Fruit fly (Drosophila melanogaster) whole organism, embryonic: ENCODE data around the gene CG6693.

Experiments used
- Antp ChIP-seq: fragments of 200-800 bp; sonication (Bioruptor generic); optimal IDR thresholded peaks from 3 replicates; lab custom pipeline; 2016; ENCODE audit warnings: missing biosample characterization, missing genetic modification characterization
- Atf6 ChIP-seq: fragments of 200-800 bp; sonication (Bioruptor generic); IDR thresholded peaks from 2 replicates; pipeline ENCODE4 v1.3.6; 2022; ENCODE audit warnings: missing biosample characterization, missing genetic modification characterization
- CG10462 ChIP-seq: fragments of 200-800 bp; sonication (Bioruptor generic); optimal IDR thresholded peaks from 2 replicates; lab custom pipeline; 2016; ENCODE audit warnings: missing biosample characterization, missing genetic modification characterization
- CG10654 ChIP-seq: fragments of 200-800 bp; sonication (Bioruptor generic); optimal IDR thresholded peaks from 2 replicates; lab custom pipeline; 2016; ENCODE audit warnings: missing biosample characterization, missing genetic modification characterization
- CG10959 ChIP-seq: fragments of 200-800 bp; sonication (Bioruptor generic); IDR thresholded peaks from 2 replicates; pipeline ENCODE4 v1.3.6; 2022; ENCODE audit warnings: missing biosample characterization, missing genetic modification characterization
- CG11398 ChIP-seq: fragments of 200-800 bp; sonication (Bioruptor generic); optimal IDR thresholded peaks from 2 replicates; lab custom pipeline; 2016; ENCODE audit warnings: missing biosample characterization, missing genetic modification characterization
- CG12071 ChIP-seq: fragments of 200-800 bp; sonication (Bioruptor generic); optimal IDR thresholded peaks from 3 replicates; lab custom pipeline; 2018; ENCODE audit warnings: missing biosample characterization, mild to moderate bottlenecking, missing genetic modification characterization
- CG13123 ChIP-seq: fragments of 200-800 bp; sonication (Bioruptor generic); optimal IDR thresholded peaks from 2 replicates; lab custom pipeline; 2016; ENCODE audit warnings: missing biosample characterization, missing genetic modification characterization
- CG14441 ChIP-seq: fragments of 200-800 bp; sonication (Bioruptor generic); IDR thresholded peaks from 2 replicates; pipeline ENCODE4 v1.3.6; 2022; ENCODE audit warnings: missing biosample characterization, missing genetic modification characterization
- CG16863 ChIP-seq: fragments of 200-800 bp; sonication (Bioruptor generic); optimal IDR thresholded peaks from 3 replicates; lab custom pipeline; 2016; ENCODE audit warnings: missing biosample characterization, missing genetic modification characterization
- CG17186 ChIP-seq: fragments of 200-800 bp; sonication (Bioruptor generic); optimal IDR thresholded peaks from 3 replicates; lab custom pipeline; 2017; ENCODE audit warnings: missing biosample characterization, missing genetic modification reagents, missing genetic modification characterization
- CG1792 ChIP-seq: fragments of 200-800 bp; sonication (Bioruptor generic); optimal IDR thresholded peaks from 2 replicates; lab custom pipeline; 2016; ENCODE audit warnings: missing biosample characterization, missing genetic modification characterization
- CG2712 ChIP-seq: fragments of 200-800 bp; optimal IDR thresholded peaks from 3 replicates; lab custom pipeline; 2019; ENCODE audit warnings: missing biosample characterization, mild to moderate bottlenecking, missing genetic modification characterization, moderate library complexity
- CG2889 ChIP-seq: fragments of 200-800 bp; sonication (Bioruptor generic); IDR thresholded peaks from 3 replicates; pipeline ENCODE4 v1.3.6; 2022; ENCODE audit warnings: missing biosample characterization, missing genetic modification characterization
- CG3163 ChIP-seq: fragments of 200-800 bp; sonication (Bioruptor generic); optimal IDR thresholded peaks from 3 replicates; lab custom pipeline; 2016; ENCODE audit warnings: missing biosample characterization, missing genetic modification characterization
- CG33213 ChIP-seq: fragments of 200-800 bp; sonication (Bioruptor generic); optimal IDR thresholded peaks from 3 replicates; lab custom pipeline; 2016; ENCODE audit warnings: missing biosample characterization, missing genetic modification characterization
- CG34376 ChIP-seq: fragments of 200-800 bp; sonication (Bioruptor generic); optimal IDR thresholded peaks from 2 replicates; lab custom pipeline; 2018; ENCODE audit warnings: missing biosample characterization, mild to moderate bottlenecking, missing genetic modification characterization
- CG4707 ChIP-seq: fragments of 200-800 bp; sonication (Bioruptor generic); optimal IDR thresholded peaks from 2 replicates; lab custom pipeline; 2018; ENCODE audit warnings: missing biosample characterization, mild to moderate bottlenecking, missing genetic modification characterization, moderate library complexity
- CG6854 ChIP-seq: fragments of 200-800 bp; sonication (Bioruptor generic); optimal IDR thresholded peaks from 3 replicates; lab custom pipeline; 2017; ENCODE audit warnings: missing biosample characterization, mild to moderate bottlenecking, missing genetic modification characterization
- CG7271 ChIP-seq: fragments of 200-800 bp; sonication (Bioruptor generic); optimal IDR thresholded peaks from 2 replicates; lab custom pipeline; 2018; ENCODE audit warnings: missing biosample characterization, mild to moderate bottlenecking, missing genetic modification characterization, moderate library complexity
- CG9215 ChIP-seq: fragments of 200-800 bp; sonication (Bioruptor generic); IDR thresholded peaks from 2 replicates; pipeline ENCODE4 v1.3.6; 2022; ENCODE audit warnings: missing biosample characterization, missing genetic modification characterization
- CHES-1-like ChIP-seq: fragments of 200-800 bp; sonication (Bioruptor generic); optimal IDR thresholded peaks from 2 replicates; lab custom pipeline; 2016; ENCODE audit warnings: missing biosample characterization, missing genetic modification characterization
- CoRest ChIP-seq: fragments of 200-800 bp; sonication (Bioruptor generic); optimal IDR thresholded peaks from 3 replicates; lab custom pipeline; 2018; ENCODE audit warnings: missing biosample characterization, mild to moderate bottlenecking, missing genetic modification characterization, moderate library complexity
- Deaf1 ChIP-seq: fragments of 200-800 bp; optimal IDR thresholded peaks from 3 replicates; lab custom pipeline; 2019; ENCODE audit warnings: missing biosample characterization, mild to moderate bottlenecking, missing genetic modification characterization, moderate library complexity
- Dll ChIP-seq: fragments of 200-800 bp; sonication (Bioruptor generic); IDR thresholded peaks from 4 replicates; pipeline ENCODE4 v1.3.6; 2022; ENCODE audit warnings: missing biosample characterization, missing genetic modification characterization; ENCODE audit not compliant: partially characterized antibody
- Dref ChIP-seq: fragments of 200-800 bp; sonication (Bioruptor generic); IDR thresholded peaks from 2 replicates; pipeline ENCODE4 v1.3.6; 2022; ENCODE audit warnings: missing biosample characterization, missing genetic modification characterization
- HLH3B ChIP-seq: fragments of 200-800 bp; sonication (Bioruptor generic); IDR thresholded peaks from 2 replicates; pipeline ENCODE4 v1.3.6; 2022; ENCODE audit warnings: missing biosample characterization, missing genetic modification characterization
- HLH4C ChIP-seq: fragments of 200-800 bp; sonication (Bioruptor generic); IDR thresholded peaks from 3 replicates; pipeline ENCODE4 v1.3.6; 2022; ENCODE audit warnings: missing biosample characterization, missing genetic modification characterization; ENCODE audit not compliant: partially characterized antibody
- Pdp1 ChIP-seq, 2 experiments: fragments of 200-800 bp; sonication (Bioruptor generic); optimal IDR thresholded peaks; 3 replicates each; lab custom pipeline; 2016; ENCODE audit warnings: missing biosample characterization in 2 of 2, missing genetic modification characterization in 2 of 2, mild to moderate bottlenecking in 1 of 2, moderate library complexity in 1 of 2
- Side ChIP-seq: fragments of 200-800 bp; sonication (Bioruptor generic); optimal IDR thresholded peaks from 2 replicates; lab custom pipeline; 2016; ENCODE audit warnings: missing biosample characterization, missing genetic modification characterization
- Usf ChIP-seq: fragments of 200-800 bp; sonication (Bioruptor generic); optimal IDR thresholded peaks from 2 replicates; lab custom pipeline; 2017; ENCODE audit warnings: missing genotype, missing biosample characterization, missing genetic modification characterization
- abd-A ChIP-seq: fragments of 200-800 bp; sonication (Bioruptor generic); optimal IDR thresholded peaks from 3 replicates; lab custom pipeline; 2019; ENCODE audit warnings: missing biosample characterization, mild to moderate bottlenecking, missing genetic modification characterization, moderate library complexity
- bab2 ChIP-seq: fragments of 200-800 bp; sonication (Bioruptor generic); optimal IDR thresholded peaks from 2 replicates; lab custom pipeline; 2016; ENCODE audit warnings: missing biosample characterization, missing genetic modification characterization
- br ChIP-seq: fragments of >200 bp; optimal IDR thresholded peaks from 2 replicates; lab custom pipeline; 2017
- caup ChIP-seq: fragments of 200-800 bp; sonication (Bioruptor generic); optimal IDR thresholded peaks from 3 replicates; lab custom pipeline; 2017; ENCODE audit warnings: missing biosample characterization, mild to moderate bottlenecking, missing genetic modification characterization, moderate library complexity; ENCODE audit not compliant: severe bottlenecking
- cg ChIP-seq: fragments of 200-800 bp; sonication (Bioruptor generic); optimal IDR thresholded peaks from 3 replicates; lab custom pipeline; 2019; ENCODE audit warnings: missing biosample characterization, mild to moderate bottlenecking, missing genetic modification characterization, moderate library complexity
- corto ChIP-seq: fragments of 200-800 bp; sonication (Bioruptor generic); optimal IDR thresholded peaks from 2 replicates; lab custom pipeline; 2016; ENCODE audit warnings: missing biosample characterization, mild to moderate bottlenecking, missing genetic modification characterization, moderate library complexity
- inv ChIP-seq: fragments of 200-800 bp; sonication (Bioruptor generic); IDR thresholded peaks from 2 replicates; pipeline ENCODE4 v1.3.6; 2022; ENCODE audit warnings: missing biosample characterization, missing genetic modification characterization; ENCODE audit not compliant: partially characterized antibody
- knrl ChIP-seq: fragments of 200-800 bp; sonication (Bioruptor generic); IDR thresholded peaks from 3 replicates; pipeline ENCODE4 v1.3.6; 2022; ENCODE audit warnings: missing biosample characterization, missing genetic modification characterization; ENCODE audit not compliant: partially characterized antibody
- lab ChIP-seq: fragments of 200-800 bp; sonication (Bioruptor generic); optimal IDR thresholded peaks from 3 replicates; lab custom pipeline; 2017; ENCODE audit warnings: missing biosample characterization, missing genetic modification characterization, mild to moderate bottlenecking, moderate library complexity, missing genetic modification reagents
- lbe ChIP-seq: fragments of 200-800 bp; sonication (Bioruptor generic); optimal IDR thresholded peaks from 2 replicates; lab custom pipeline; 2016; ENCODE audit warnings: missing biosample characterization, mild to moderate bottlenecking, missing genetic modification characterization
- nerfin-1 ChIP-seq: fragments of 200-800 bp; sonication (Bioruptor generic); optimal IDR thresholded peaks from 3 replicates; lab custom pipeline; 2019; ENCODE audit warnings: missing biosample characterization, mild to moderate bottlenecking, missing genetic modification characterization, moderate library complexity
- nom ChIP-seq: fragments of 200-800 bp; sonication (Bioruptor generic); optimal IDR thresholded peaks from 2 replicates; lab custom pipeline; 2017; ENCODE audit warnings: missing biosample characterization, missing genetic modification characterization, mild to moderate bottlenecking, moderate library complexity, missing genetic modification reagents
- psq ChIP-seq: fragments of 200-800 bp; sonication (Bioruptor generic); optimal IDR thresholded peaks from 2 replicates; lab custom pipeline; 2017; ENCODE audit warnings: missing biosample characterization, missing genetic modification characterization
- ranshi ChIP-seq: fragments of 200-800 bp; sonication (Bioruptor generic); IDR thresholded peaks from 2 replicates; pipeline ENCODE4 v1.3.6; 2022; ENCODE audit warnings: missing biosample characterization, missing genetic modification characterization
- ro ChIP-seq: fragments of 200-800 bp; sonication (Bioruptor generic); IDR thresholded peaks from 2 replicates; pipeline ENCODE4 v1.3.6; 2022; ENCODE audit warnings: missing biosample characterization, missing genetic modification characterization
- sima ChIP-seq: fragments of 200-800 bp; sonication (Bioruptor generic); optimal IDR thresholded peaks from 2 replicates; lab custom pipeline; 2016; ENCODE audit warnings: missing biosample characterization, missing genetic modification characterization
- so ChIP-seq: fragments of 200-800 bp; sonication (Bioruptor generic); IDR thresholded peaks from 3 replicates; pipeline ENCODE4 v1.3.6; 2022; ENCODE audit warnings: missing biosample characterization, missing genetic modification characterization
- trem ChIP-seq: fragments of 200-800 bp; optimal IDR thresholded peaks from 3 replicates; lab custom pipeline; 2019; ENCODE audit warnings: missing biosample characterization, mild to moderate bottlenecking, missing genetic modification characterization, moderate library complexity
- yki ChIP-seq: fragments of >200 bp; optimal IDR thresholded peaks from 3 replicates; lab custom pipeline; 2018

CG6693 gene

dm6 chr3R:11209801-11210402 lies 11.5 kb downstream of the CG6693 start, which contains the start of the genes SdhC and Tctp (continued):
- peak; percentile 15 for TF ChIP-seq CG10654 (GFP tag; lab: Kevin White, UChicago)
- no peak for TF ChIP-seq ro (GFP tag; lab: Robert Waterston, UW)
- TF ChIP-seq CG17186 (GFP tag; lab: Kevin White, UChicago) = peak; percentile 40
- no peak for TF ChIP-seq CG11398
- TF ChIP-seq inv (GFP tag; lab: Robert Waterston, UW) = peak; percentile 25; the same call in 1 of the 2 replicates
- peak; percentile 18 for TF ChIP-seq bab2 (GFP tag; lab: Kevin White, UChicago)
- TF ChIP-seq CG16863 (GFP tag; lab: Kevin White, UChicago) = peak; percentile 49
- peak; percentile 54 for TF ChIP-seq CG34376 (GFP tag; lab: Kevin White, UChicago)
- peak; percentile 9 for TF ChIP-seq nerfin-1 (tag; lab: Kevin White, UChicago)
- no peak for TF ChIP-seq CG4707
- peak; percentile 61; the same call in 3 of the 4 replicates for TF ChIP-seq Dll (GFP tag; lab: Robert Waterston, UW)
- peak; percentile 40 for TF ChIP-seq CG13123
- TF ChIP-seq sima = no peak
- TF ChIP-seq CoRest = peak; percentile 64
- peak; percentile 26 for TF ChIP-seq CG7271 (tag; lab: Kevin White, UChicago)
- no peak for TF ChIP-seq Deaf1 (tag; lab: Kevin White, UChicago)
- TF ChIP-seq so (GFP tag; lab: Robert Waterston, UW) = 0 out of 3 replicates have a peak, but pooled peaks have one; percentile 45
- no peak for TF ChIP-seq CG12071 (GFP tag; lab: Kevin White, UChicago)
- TF ChIP-seq lbe (GFP tag; lab: Kevin White, UChicago) = peak; percentile 7
- TF ChIP-seq caup (GFP tag; lab: Kevin White, UChicago) = peak; percentile 20
- no peak for TF ChIP-seq CG6854 (GFP tag; lab: Kevin White, UChicago)
- TF ChIP-seq trem (tag; lab: Kevin White, UChicago) = peak; percentile 100
- peak; percentile 18; the same call in 1 of the 2 replicates for TF ChIP-seq CG9215 (GFP tag; lab: Robert Waterston, UW)
- TF ChIP-seq knrl (GFP tag; lab: Robert Waterston, UW) = peak; percentile 48; the same call in 2 of the 3 replicates
- peak in 1 of 2 experiments; percentile 2 for TF ChIP-seq Pdp1 (GFP tag; optimal IDR thresholded peaks at IDR 0.05; lab: Kevin White, UChicago)
- TF ChIP-seq CG14441 = no peak
- 0 out of 2 replicates have a peak, but pooled peaks have one; percentile 23 for TF ChIP-seq ranshi (GFP tag; lab: Robert Waterston, UW)
- TF ChIP-seq psq = no peak
- no peak for TF ChIP-seq Usf (GFP tag; lab: Kevin White, UChicago)
- no peak for TF ChIP-seq CG2889 (GFP tag; lab: Robert Waterston, UW)
- no peak for TF ChIP-seq Side
- no peak for TF ChIP-seq yki (lab: Kevin White, UChicago)
- TF ChIP-seq CG3163 (GFP tag; lab: Kevin White, UChicago) = no peak
- TF ChIP-seq Dref (GFP tag; lab: Robert Waterston, UW) = peak; percentile 74
- no peak for TF ChIP-seq HLH4C (GFP tag; lab: Robert Waterston, UW)
- TF ChIP-seq CG33213 = peak; percentile 19
- TF ChIP-seq lab = peak; percentile 41
- TF ChIP-seq HLH3B (GFP tag; lab: Robert Waterston, UW) = no peak
- no peak for TF ChIP-seq cg (GFP tag; lab: Kevin White, UChicago)
- TF ChIP-seq Antp = peak; percentile 22
- no peak for TF ChIP-seq CG10959 (GFP tag; lab: Robert Waterston, UW)
- no peak for TF ChIP-seq CG1792 (GFP tag; lab: Kevin White, UChicago)
- TF ChIP-seq br (lab: Kevin White, UChicago) = no peak
- TF ChIP-seq CG2712 (tag; lab: Kevin White, UChicago) = peak; percentile 62
- TF ChIP-seq CHES-1-like (GFP tag; lab: Kevin White, UChicago) = peak; percentile 10
- TF ChIP-seq CG10462 (GFP tag; lab: Kevin White, UChicago) = peak; percentile 39
- no peak for TF ChIP-seq corto
- no peak for TF ChIP-seq abd-A (tag; lab: Kevin White, UChicago)
- TF ChIP-seq Atf6 (GFP tag; lab: Robert Waterston, UW) = no peak
- peak; percentile 73 for TF ChIP-seq nom (GFP tag; lab: Kevin White, UChicago)
